Fruit fly (Drosophila melanogaster) whole organism, pupa: Measurements from ENCODE around the gene CG12448.
A peak's percentile ranks its signal among the peaks of the same experiment; 100 is the strongest.

ENCODE experiments used
- CG12605 ChIP-seq: fragments of 200-800 bp; sonication (Bioruptor generic); IDR thresholded peaks from 2 replicates; pipeline ENCODE4 v1.3.6; 2022; ENCODE audit warnings: missing biosample characterization, missing genetic modification characterization
- CG17806 ChIP-seq: fragments of 200-800 bp; sonication (Bioruptor generic); optimal IDR thresholded peaks from 2 replicates; lab custom pipeline; 2018; ENCODE audit warnings: missing biosample characterization, mild to moderate bottlenecking, missing genetic modification characterization, moderate library complexity
- CG32121 ChIP-seq: fragments of 200-800 bp; sonication (Bioruptor generic); IDR thresholded peaks from 2 replicates; pipeline ENCODE4 v1.3.6; 2022; ENCODE audit warnings: missing biosample characterization, missing genetic modification characterization
- CG8159 ChIP-seq: fragments of 200-800 bp; sonication (Bioruptor generic); optimal IDR thresholded peaks from 3 replicates; lab custom pipeline; 2018; ENCODE audit warnings: missing biosample characterization, mild to moderate bottlenecking, missing genetic modification characterization, moderate library complexity
- EcR ChIP-seq: fragments of 200-800 bp; sonication (Bioruptor generic); optimal IDR thresholded peaks from 3 replicates; lab custom pipeline; 2019; ENCODE audit warnings: missing biosample characterization, missing genetic modification characterization, mild to moderate bottlenecking, moderate library complexity, missing genetic modification reagents
- Ets98B ChIP-seq: fragments of 200-800 bp; sonication (Bioruptor generic); IDR thresholded peaks from 2 replicates; pipeline ENCODE4 v1.3.6; 2022; ENCODE audit warnings: missing biosample characterization, missing genetic modification characterization
- Pif1A ChIP-seq: fragments of 200-800 bp; sonication (Bioruptor generic); optimal IDR thresholded peaks from 3 replicates; lab custom pipeline; 2016; ENCODE audit warnings: missing biosample characterization, missing genetic modification characterization
- Snoo ChIP-seq: fragments of 200-800 bp; sonication (Bioruptor generic); optimal IDR thresholded peaks from 3 replicates; lab custom pipeline; 2017; ENCODE audit warnings: missing biosample characterization, mild to moderate bottlenecking, missing genetic modification characterization, inconsistent platforms
- fd96Ca ChIP-seq: fragments of 200-800 bp; sonication (Bioruptor generic); IDR thresholded peaks from 3 replicates; pipeline ENCODE4 v1.3.6; 2022; ENCODE audit warnings: missing biosample characterization, missing genetic modification characterization

dm6 chr2L:15908086-15908485 lies 33.2 kb upstream of the CG12448 start:
- TF ChIP-seq CG17806 (tag; lab: Kevin White, UChicago) (no peak), Snoo (no peak), Ets98B (no peak), EcR (GFP tag; lab: Kevin White, UChicago) (peak; percentile 65), Pif1A (GFP tag; lab: Kevin White, UChicago) (no peak), CG32121 (GFP tag; lab: Robert Waterston, UW) (no peak), fd96Ca (no peak), CG12605 (GFP tag; lab: Robert Waterston, UW) (no peak), CG8159 (no peak)
